Worm (Caenorhabditis elegans) whole organism, midembryonic: ENCODE results near the gene T24C2.3.

Experiments
- T22C8.4 ChIP-seq: fragments of 200-800 bp; sonication (Bioruptor generic); IDR thresholded peaks from 2 replicates; pipeline ENCODE4 v1.3.6; 2022; ENCODE audit warnings: missing genetic modification characterization, missing compliant biosample characterization
- cog-1 ChIP-seq: sonication (generic microtip); optimal IDR thresholded peaks from 2 replicates; lab custom pipeline; 2016; ENCODE audit warnings: missing genetic modification characterization, missing compliant biosample characterization
- flt-1 ChIP-seq: fragments of 200-800 bp; sonication (Bioruptor generic); IDR thresholded peaks from 2 replicates; pipeline ENCODE4 v1.3.6; 2022; ENCODE audit warnings: missing genetic modification characterization, missing compliant biosample characterization
- klf-2 ChIP-seq: fragments of 200-800 bp; sonication (Bioruptor generic); conservative IDR thresholded peaks from 2 replicates; pipeline ENCODE4 v1.3.6; 2022; ENCODE audit warnings: missing genetic modification reagents, missing genetic modification characterization, missing compliant biosample characterization
- med-1 ChIP-seq: sonication (generic microtip); optimal IDR thresholded peaks from 2 replicates; lab custom pipeline; 2017; ENCODE audit warnings: missing genetic modification characterization, mild to moderate bottlenecking, missing compliant biosample characterization, antibody characterized with exemption, missing genetic modification reagents; ENCODE audit not compliant: insufficient read depth
- ref-1 ChIP-seq: fragments of 200-800 bp; sonication (Bioruptor generic); conservative IDR thresholded peaks from 2 replicates; pipeline ENCODE4 v1.3.6; 2022; ENCODE audit warnings: missing genetic modification reagents, missing genetic modification characterization, missing compliant biosample characterization
- tab-1 ChIP-seq: fragments of 200-800 bp; sonication (Bioruptor generic); IDR thresholded peaks from 2 replicates; pipeline ENCODE4 v1.3.6; 2022; ENCODE audit warnings: missing genetic modification characterization, missing compliant biosample characterization
- ztf-23 ChIP-seq: fragments of 200-800 bp; sonication (Bioruptor generic); IDR thresholded peaks from 2 replicates; pipeline ENCODE4 v1.3.6; 2022; ENCODE audit warnings: missing genetic modification reagents, missing genetic modification characterization, missing compliant biosample characterization
- ztf-29 ChIP-seq: fragments of 200-800 bp; sonication (Bioruptor generic); IDR thresholded peaks from 2 replicates; pipeline ENCODE4 v1.3.6; 2022; ENCODE audit warnings: missing genetic modification reagents, missing genetic modification characterization, missing compliant biosample characterization

Gene T24C2.3

DNA sequence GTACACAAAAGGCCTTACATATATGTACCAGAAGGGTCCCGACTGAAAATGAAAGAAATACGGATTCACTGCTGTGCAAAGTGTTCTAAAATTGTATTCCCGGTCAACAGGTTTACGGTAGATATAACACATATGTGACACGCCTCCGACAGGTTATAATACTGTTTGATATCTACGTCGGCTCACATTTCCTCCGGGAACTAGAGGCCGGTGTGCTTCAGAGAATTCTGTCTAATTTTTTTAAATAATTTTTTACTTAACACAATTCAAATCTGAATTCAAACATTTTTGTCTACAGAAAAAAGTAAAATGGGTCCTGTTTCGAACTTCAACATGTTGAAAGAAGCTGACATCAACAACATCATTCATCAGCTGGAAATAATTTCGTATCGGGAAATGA, at the start of gene T24C2.3:
Gene T24C2.3 (plus strand): TSS at position 301 of the 400 bp plus-strand sequence.
- TF ChIP-seq T22C8.4 (GFP tag; lab: Robert Waterston, UW) (no peak), med-1 (GFP tag; lab: Kevin White, UChicago) (no peak), ztf-29 (GFP tag; lab: Robert Waterston, UW) (no peak), klf-2 (GFP tag; lab: Robert Waterston, UW) (no peak), ref-1 (GFP tag; lab: Robert Waterston, UW) (no peak), ztf-23 (GFP tag; lab: Robert Waterston, UW) (no peak), tab-1 (GFP tag; lab: Robert Waterston, UW) (no peak), cog-1 (tag; lab: Kevin White, UChicago) (no peak), flt-1 (no peak)

DNA sequence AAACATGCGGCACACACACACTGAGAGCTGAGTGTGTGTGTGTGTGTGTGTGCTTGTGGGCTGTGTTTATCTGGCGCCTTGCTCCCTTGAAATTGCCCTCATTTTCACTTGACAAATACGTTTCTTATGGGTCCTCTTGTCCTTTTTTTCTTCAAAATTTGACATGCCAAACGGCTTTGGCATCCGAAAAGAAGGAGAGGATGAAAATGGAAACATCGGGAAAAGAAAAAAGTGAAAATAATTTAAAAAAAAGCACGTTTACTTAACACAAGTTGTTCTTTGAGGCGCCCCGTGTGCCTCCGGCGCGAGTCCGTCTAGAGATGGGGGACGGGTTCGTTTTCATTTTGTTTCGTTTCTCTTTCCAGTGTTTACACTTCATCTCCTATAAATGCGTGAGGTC, 48.2 kb upstream of the T24C2.3 start:
- TF ChIP-seq flt-1 (no peak), ref-1 (GFP tag; lab: Robert Waterston, UW) (no peak), ztf-29 (GFP tag; lab: Robert Waterston, UW) (no peak), ztf-23 (GFP tag; lab: Robert Waterston, UW) (no peak), tab-1 (GFP tag; lab: Robert Waterston, UW) (no peak), klf-2 (GFP tag; lab: Robert Waterston, UW) (no peak), med-1 (GFP tag; lab: Kevin White, UChicago) (no peak), cog-1 (tag; lab: Kevin White, UChicago) (no peak), T22C8.4 (GFP tag; lab: Robert Waterston, UW) (no peak)

DNA sequence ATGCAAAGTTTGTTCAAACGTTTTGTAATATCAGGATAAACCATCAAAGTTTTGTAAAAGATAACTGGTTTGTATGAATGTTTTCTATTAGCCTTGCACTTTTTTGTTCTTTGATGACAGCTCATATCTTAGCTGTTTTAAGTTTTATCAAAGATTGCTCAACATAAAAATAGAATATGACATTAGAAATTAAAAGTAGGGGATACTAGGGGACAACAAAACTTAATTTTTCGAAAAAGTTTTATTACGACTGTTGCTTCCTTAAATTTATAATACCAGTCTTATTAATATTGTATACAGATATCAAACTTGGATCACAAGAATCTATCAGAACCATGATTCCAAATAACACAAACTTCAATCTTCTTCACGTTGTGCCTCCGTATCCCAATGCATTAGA, 47.5 kb upstream of the T24C2.3 start, which contains the start of gene ztf-14:
Gene ztf-14 (plus strand): TSS at position 301 of the 400 bp plus-strand sequence.
- TF ChIP-seq tab-1 (GFP tag; lab: Robert Waterston, UW) (no peak), T22C8.4 (GFP tag; lab: Robert Waterston, UW) (no peak), klf-2 (GFP tag; lab: Robert Waterston, UW) (no peak), ref-1 (GFP tag; lab: Robert Waterston, UW) (no peak)

DNA sequence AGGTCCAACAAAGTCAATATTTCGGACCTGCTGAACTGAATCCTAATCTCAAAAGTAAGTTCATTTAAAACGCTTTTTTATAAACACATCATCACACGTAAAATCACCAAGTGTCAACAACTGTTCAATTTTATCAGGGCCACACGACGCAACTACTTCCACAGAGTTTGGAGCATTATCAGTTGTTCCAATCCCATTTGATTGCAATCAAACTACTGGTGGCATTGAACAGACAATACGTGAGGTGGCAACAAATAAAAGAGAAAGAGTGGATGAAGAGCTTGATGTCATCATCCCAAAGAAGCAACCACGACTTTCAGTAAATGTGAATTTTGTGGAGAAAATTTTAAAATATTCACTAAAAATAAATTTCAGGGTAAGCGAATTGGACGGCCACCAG, 46.8 kb upstream of the T24C2.3 start:
- no peak for TF ChIP-seq ref-1 (GFP tag; lab: Robert Waterston, UW)

ce11 chrX:14499830-14500409, 43.4 kb upstream of the T24C2.3 start:
- TF ChIP-seq T22C8.4 (GFP tag; lab: Robert Waterston, UW), result no peak
- no peak for TF ChIP-seq cog-1 (tag; lab: Kevin White, UChicago)
- TF ChIP-seq ztf-29 (GFP tag; lab: Robert Waterston, UW), result no peak
- TF ChIP-seq flt-1, result no peak
- TF ChIP-seq ref-1 (GFP tag; lab: Robert Waterston, UW), result no peak
- no peak for TF ChIP-seq tab-1 (GFP tag; lab: Robert Waterston, UW)
- TF ChIP-seq klf-2 (GFP tag; lab: Robert Waterston, UW), result no peak
- no peak for TF ChIP-seq ztf-23 (GFP tag; lab: Robert Waterston, UW)
- TF ChIP-seq med-1 (GFP tag; lab: Kevin White, UChicago), result no peak

ce11 chrX:14500422-14501058, 42.8 kb upstream of the T24C2.3 start:
- no peak for TF ChIP-seq ref-1 (GFP tag; lab: Robert Waterston, UW)
- TF ChIP-seq flt-1, result no peak
- no peak for TF ChIP-seq tab-1 (GFP tag; lab: Robert Waterston, UW)
- TF ChIP-seq cog-1 (tag; lab: Kevin White, UChicago), result no peak
- no peak for TF ChIP-seq ztf-29 (GFP tag; lab: Robert Waterston, UW)
- no peak for TF ChIP-seq T22C8.4 (GFP tag; lab: Robert Waterston, UW)
- TF ChIP-seq med-1 (GFP tag; lab: Kevin White, UChicago), result no peak
- TF ChIP-seq ztf-23 (GFP tag; lab: Robert Waterston, UW), result no peak
- no peak for TF ChIP-seq klf-2 (GFP tag; lab: Robert Waterston, UW)

DNA sequence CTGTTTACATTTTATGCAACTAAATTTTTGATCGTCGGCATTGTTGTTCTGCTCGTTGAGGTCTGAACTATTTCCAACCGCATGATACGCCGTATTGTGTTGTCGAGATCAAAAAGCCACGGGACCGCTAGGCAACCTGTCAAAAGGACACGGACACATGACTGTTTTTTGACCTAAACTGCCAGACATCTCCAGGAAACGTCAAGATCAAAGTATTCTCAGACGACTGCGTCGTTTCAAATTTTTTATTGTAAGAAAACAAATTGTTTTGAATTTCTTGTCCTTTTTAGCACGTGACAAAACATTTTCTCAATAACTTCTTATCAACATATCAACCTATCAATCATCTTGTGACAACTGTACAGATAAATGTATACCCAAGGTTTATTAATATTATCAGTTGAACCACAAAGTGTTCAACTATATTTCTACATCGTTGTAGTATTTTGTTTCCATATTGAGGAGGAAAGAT, 41.2 kb upstream of the T24C2.3 start:
- TF ChIP-seq tab-1 (GFP tag; lab: Robert Waterston, UW) (no peak), klf-2 (GFP tag; lab: Robert Waterston, UW) (no peak), cog-1 (tag; lab: Kevin White, UChicago) (no peak), ref-1 (GFP tag; lab: Robert Waterston, UW) (no peak), flt-1 (no peak), T22C8.4 (GFP tag; lab: Robert Waterston, UW) (no peak)

DNA sequence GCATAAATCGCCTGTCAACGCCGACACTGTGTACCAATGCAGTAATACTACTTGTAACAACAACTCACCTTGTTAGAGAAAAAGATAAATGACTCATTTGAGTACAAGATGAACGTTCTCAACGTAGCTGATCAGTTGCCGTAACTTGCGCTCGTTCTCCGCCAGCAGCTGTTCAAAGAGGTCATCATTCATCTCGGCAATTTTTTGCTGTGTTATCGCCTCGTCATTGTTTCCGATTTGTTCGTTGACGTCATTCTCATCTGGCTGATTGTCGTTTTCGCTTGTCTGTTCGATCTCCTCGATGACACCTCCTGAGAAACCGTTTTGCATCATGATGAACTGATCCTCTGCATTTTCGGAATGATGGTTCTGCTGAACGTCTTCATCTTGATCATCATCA, 40.0 kb upstream of the T24C2.3 start:
- TF ChIP-seq cog-1 (tag; lab: Kevin White, UChicago) (no peak), ztf-29 (GFP tag; lab: Robert Waterston, UW) (no peak), med-1 (GFP tag; lab: Kevin White, UChicago) (no peak), flt-1 (no peak), klf-2 (GFP tag; lab: Robert Waterston, UW) (no peak), tab-1 (GFP tag; lab: Robert Waterston, UW) (no peak), ref-1 (GFP tag; lab: Robert Waterston, UW) (no peak), ztf-23 (GFP tag; lab: Robert Waterston, UW) (no peak), T22C8.4 (GFP tag; lab: Robert Waterston, UW) (no peak)

- TF ChIP-seq ztf-29 (GFP tag; lab: Robert Waterston, UW) (peak; percentile 45; the same call in 1 of the 2 replicates), tab-1 (GFP tag; lab: Robert Waterston, UW) (peak; percentile 67; the same call in 1 of the 2 replicates), flt-1 (peak; percentile 73; the same call in 1 of the 2 replicates), cog-1 (tag; lab: Kevin White, UChicago) (peak; percentile 33), ref-1 (GFP tag; lab: Robert Waterston, UW) (no peak), klf-2 (GFP tag; lab: Robert Waterston, UW) (no peak), ztf-23 (GFP tag; lab: Robert Waterston, UW) (0 out of 2 replicates have a peak, but pooled peaks have one; percentile 17), med-1 (GFP tag; lab: Kevin White, UChicago) (no peak)
These were observed 39.3 kb upstream of the T24C2.3 start, which contains the start of gene M163.1 for ce11 chrX:14503800-14504550. TSS of gene M163.1 (minus strand) at chrX:14503824.
